Fruit fly (Drosophila melanogaster): ENCODE measurements around the gene Synd.
A peak's percentile ranks its signal among the peaks of the same experiment; 100 is the strongest.

Gene Synd

DNA sequence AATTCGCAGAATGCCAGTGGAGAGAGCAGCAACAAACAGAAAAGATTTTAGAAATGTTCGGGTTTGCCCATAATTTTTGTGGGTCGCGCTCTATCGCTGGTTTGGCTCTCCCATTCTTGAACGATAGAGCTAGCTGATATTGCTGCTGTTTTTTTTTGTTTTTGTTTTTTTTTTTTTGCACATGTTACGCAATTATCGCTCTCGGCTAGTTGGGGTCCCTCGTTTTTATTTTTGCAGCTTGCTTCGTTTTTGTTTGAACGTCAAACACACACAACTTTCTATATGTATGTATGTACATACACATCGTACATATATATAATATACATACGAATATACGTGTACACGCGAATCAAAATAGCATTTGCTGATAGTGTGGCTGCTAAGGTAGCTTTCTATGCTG, 42.2 kb upstream of the Synd start:
- no peak for TF ChIP-seq gl (tag; optimal IDR thresholded peaks at IDR 0.05)
- TF ChIP-seq D1 (tag; optimal IDR thresholded peaks at IDR 0.05), result no peak
- no peak for TF ChIP-seq fd96Ca (GFP tag; IDR thresholded peaks at IDR 0.05)
- peak; percentile 79 for TF ChIP-seq CG32121 (GFP tag; IDR thresholded peaks at IDR 0.05)
- TF ChIP-seq CG17806 (tag; optimal IDR thresholded peaks at IDR 0.05), result no peak
- TF ChIP-seq CG12605 (GFP tag; IDR thresholded peaks at IDR 0.05), result peak; percentile 63
- no peak for TF ChIP-seq CG8159 (tag; optimal IDR thresholded peaks at IDR 0.05)
- TF ChIP-seq CG13204 (GFP tag; optimal IDR thresholded peaks at IDR 0.05), result no peak
- peak; percentile 79 for TF ChIP-seq CG4496 (GFP tag; IDR thresholded peaks at IDR 0.05)
- TF ChIP-seq Pif1B (GFP tag; optimal IDR thresholded peaks at IDR 0.05), result no peak
- no peak for TF ChIP-seq CG34367 (tag; optimal IDR thresholded peaks at IDR 0.05)
- peak; percentile 65 for TF ChIP-seq Ets98B (GFP tag; IDR thresholded peaks at IDR 0.05)
- TF ChIP-seq Snoo (tag; optimal IDR thresholded peaks at IDR 0.05), result no peak
- TF ChIP-seq CG14655 (GFP tag; optimal IDR thresholded peaks at IDR 0.05), result no peak

DNA sequence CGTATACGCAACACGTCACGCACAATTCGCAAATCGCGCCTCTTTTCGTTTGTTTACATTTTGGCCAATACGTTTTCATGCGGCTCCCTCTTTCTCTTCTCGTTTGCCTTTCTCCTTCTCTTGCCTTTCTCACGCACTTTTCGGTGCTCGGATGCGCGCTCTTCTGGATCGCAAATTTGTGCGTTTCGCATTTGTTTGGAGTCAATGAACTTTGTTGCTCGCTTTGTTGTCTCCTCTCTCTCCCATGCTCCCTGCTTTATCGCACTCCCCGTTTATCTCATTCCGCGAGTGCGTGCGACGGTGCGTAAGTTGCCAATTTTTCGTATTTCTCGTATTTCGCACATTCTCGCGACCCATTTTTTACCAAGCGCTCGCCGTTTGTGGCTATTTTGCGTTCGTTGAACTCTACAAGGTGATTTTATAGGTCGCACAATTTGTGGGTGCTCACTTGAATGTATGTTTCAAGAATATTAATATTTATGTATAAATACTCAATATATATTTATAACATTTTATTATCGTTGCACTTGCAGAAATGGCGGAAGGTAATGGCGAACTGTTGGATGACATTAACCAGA, 41.3 kb upstream of the Synd start:
- TF ChIP-seq CG4496 (GFP tag; IDR thresholded peaks at IDR 0.05) (0 out of 3 replicates have a peak, but pooled peaks have one; percentile 25), EcR (GFP tag; optimal IDR thresholded peaks at IDR 0.05) (peak; percentile 90), CG10348 (GFP tag; IDR thresholded peaks at IDR 0.05) (no peak)

DNA sequence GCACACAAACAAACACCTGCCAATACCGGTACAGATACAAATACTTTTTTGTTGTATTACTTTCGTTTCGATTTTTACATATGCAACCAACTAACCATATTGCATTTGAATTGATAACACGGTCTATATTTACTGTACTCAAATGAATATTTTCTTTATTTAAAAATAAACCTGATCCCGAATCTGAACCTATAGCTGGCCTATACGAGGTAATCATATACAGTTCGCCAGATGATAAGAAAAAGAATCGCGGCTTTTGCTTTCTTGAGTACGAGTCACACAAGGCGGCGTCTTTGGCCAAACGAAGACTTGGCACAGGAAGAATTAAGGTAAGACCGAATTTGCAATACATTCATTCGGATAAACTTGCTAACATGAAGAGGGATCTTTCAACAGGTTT, 35.6 kb upstream of the Synd start:
- TF ChIP-seq Ets98B (GFP tag; IDR thresholded peaks at IDR 0.05), result no peak
- TF ChIP-seq CG8301 (tag; optimal IDR thresholded peaks at IDR 0.05), result no peak
- TF ChIP-seq CG13204 (GFP tag; optimal IDR thresholded peaks at IDR 0.05), result no peak
- no peak for TF ChIP-seq EcR (GFP tag; optimal IDR thresholded peaks at IDR 0.05)
- TF ChIP-seq D1 (tag; optimal IDR thresholded peaks at IDR 0.05), result no peak
- TF ChIP-seq Pif1B (GFP tag; optimal IDR thresholded peaks at IDR 0.05), result no peak
- TF ChIP-seq CG10348 (GFP tag; IDR thresholded peaks at IDR 0.05), result no peak
- TF ChIP-seq fd96Ca (GFP tag; IDR thresholded peaks at IDR 0.05), result no peak
- TF ChIP-seq CG17806 (tag; optimal IDR thresholded peaks at IDR 0.05), result no peak

- no peak for TF ChIP-seq gl (tag; optimal IDR thresholded peaks at IDR 0.05)
- TF ChIP-seq CG14655 (GFP tag; optimal IDR thresholded peaks at IDR 0.05), result no peak
- TF ChIP-seq Pif1A (GFP tag; optimal IDR thresholded peaks at IDR 0.05), result no peak
- TF ChIP-seq CG17806 (tag; optimal IDR thresholded peaks at IDR 0.05), result no peak
- TF ChIP-seq Pif1B (GFP tag; optimal IDR thresholded peaks at IDR 0.05), result no peak
- TF ChIP-seq EcR (GFP tag; optimal IDR thresholded peaks at IDR 0.05), result no peak
- no peak for TF ChIP-seq Ets98B (GFP tag; IDR thresholded peaks at IDR 0.05)
- no peak for TF ChIP-seq rn (GFP tag; IDR thresholded peaks at IDR 0.05)
- TF ChIP-seq CG15710 (tag; optimal IDR thresholded peaks at IDR 0.05), result no peak
These were observed 30.3 kb upstream of the Synd start for dm6 chr3R:20802253-20802652.

- TF ChIP-seq Pif1B (GFP tag; optimal IDR thresholded peaks at IDR 0.05), result no peak
- no peak for TF ChIP-seq CG17806 (tag; optimal IDR thresholded peaks at IDR 0.05)
- peak; percentile 10 for TF ChIP-seq D1 (tag; optimal IDR thresholded peaks at IDR 0.05)
These were observed 16.6 kb upstream of the Synd start, which contains the start of gene Fancd2 for dm6 chr3R:20816008-20816407. Fancd2 (minus strand) TSS chr3R:20816190.

dm6 chr3R:20818237-20818636, 14.4 kb upstream of the Synd start:
- TF ChIP-seq EcR (GFP tag; optimal IDR thresholded peaks at IDR 0.05) (no peak), CG4496 (GFP tag; IDR thresholded peaks at IDR 0.05) (0 out of 3 replicates have a peak, but pooled peaks have one; percentile 20), CG12605 (GFP tag; IDR thresholded peaks at IDR 0.05) (no peak)

DNA sequence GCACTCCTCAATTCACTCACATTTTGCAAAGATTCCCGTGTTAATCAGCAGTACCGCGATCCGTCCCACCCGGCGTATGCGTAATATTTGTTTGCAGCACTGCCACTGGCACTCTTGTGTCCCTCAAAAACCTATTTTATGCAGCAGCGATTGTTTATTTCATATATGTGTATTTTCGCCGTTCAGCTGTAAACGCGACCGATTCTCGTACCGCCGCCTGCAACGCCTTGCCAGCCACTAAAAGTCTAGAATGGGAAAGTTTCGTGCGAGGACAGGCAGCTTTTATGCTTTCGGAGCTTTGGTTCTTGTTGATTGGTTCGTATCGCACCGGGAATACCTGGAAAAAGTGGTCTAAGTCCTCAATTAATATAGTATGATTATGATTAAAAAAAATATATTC, 13.9 kb upstream of the Synd start, which contains the start of gene CG17270:
Gene CG17270, minus strand, starts transcription at position 241 of the 400 bp plus-strand sequence.
- TF ChIP-seq Pif1B (GFP tag; optimal IDR thresholded peaks at IDR 0.05) (no peak), CG32121 (GFP tag; IDR thresholded peaks at IDR 0.05) (0 out of 2 replicates have a peak, but pooled peaks have one; percentile 8)

- TF ChIP-seq CG32121 (GFP tag; IDR thresholded peaks at IDR 0.05) (peak; percentile 83), rn (GFP tag; IDR thresholded peaks at IDR 0.05) (peak; percentile 76), CG4496 (GFP tag; IDR thresholded peaks at IDR 0.05) (peak; percentile 92), CG14655 (GFP tag; optimal IDR thresholded peaks at IDR 0.05) (no peak), CG17806 (tag; optimal IDR thresholded peaks at IDR 0.05) (peak; percentile 74), D1 (tag; optimal IDR thresholded peaks at IDR 0.05) (no peak), Snoo (tag; optimal IDR thresholded peaks at IDR 0.05) (peak; percentile 75), Pif1A (GFP tag; optimal IDR thresholded peaks at IDR 0.05) (no peak), CG34367 (tag; optimal IDR thresholded peaks at IDR 0.05) (peak; percentile 64), gl (tag; optimal IDR thresholded peaks at IDR 0.05) (peak; percentile 51), CG8159 (tag; optimal IDR thresholded peaks at IDR 0.05) (peak; percentile 74), fd96Ca (GFP tag; IDR thresholded peaks at IDR 0.05) (peak; percentile 90), CG13204 (GFP tag; optimal IDR thresholded peaks at IDR 0.05) (no peak), Ets98B (GFP tag; IDR thresholded peaks at IDR 0.05) (peak; percentile 88), CG9948 (tag; optimal IDR thresholded peaks at IDR 0.05) (peak; percentile 59), Pif1B (GFP tag; optimal IDR thresholded peaks at IDR 0.05) (no peak), EcR (GFP tag; optimal IDR thresholded peaks at IDR 0.05) (peak; percentile 32), CG8301 (tag; optimal IDR thresholded peaks at IDR 0.05) (peak; percentile 80), CG15710 (tag; optimal IDR thresholded peaks at IDR 0.05) (peak; percentile 77), CG10348 (GFP tag; IDR thresholded peaks at IDR 0.05) (no peak; the same call in 1 of the 2 replicates), CG12605 (GFP tag; IDR thresholded peaks at IDR 0.05) (peak; percentile 67)
These were observed 10.7 kb upstream of the Synd start, which contains the start of the genes CG17271 and RpS20 for dm6 chr3R:20821815-20822375. CG17271 (minus strand) TSS chr3R:20821848. RpS20 (plus strand) TSS chr3R:20822181.

All from whole organism, pupa.